Worm (Caenorhabditis elegans) whole organism, late embryonic: ENCODE measurements around the gene R105.1.

Source experiments
- F13H6.1 ChIP-seq: sonication (generic microtip); optimal IDR thresholded peaks from 2 replicates; lab custom pipeline; 2016; ENCODE audit warnings: missing genetic modification characterization, missing compliant biosample characterization
- ceh-14 ChIP-seq: sonication (generic microtip); optimal IDR thresholded peaks from 2 replicates; lab custom pipeline; 2016; ENCODE audit warnings: missing genotype, missing genetic modification characterization, missing compliant biosample characterization
- ceh-19 ChIP-seq: fragments of 200-800 bp; sonication (Bioruptor generic); optimal IDR thresholded peaks from 2 replicates; lab custom pipeline; 2018; ENCODE audit warnings: mild to moderate bottlenecking, missing genetic modification characterization, missing compliant biosample characterization
- che-1 ChIP-seq: sonication (generic microtip); optimal IDR thresholded peaks from 2 replicates; lab custom pipeline; 2016; ENCODE audit warnings: mild to moderate bottlenecking, missing genetic modification characterization, missing compliant biosample characterization
- eyg-1 ChIP-seq: sonication (generic microtip); optimal IDR thresholded peaks from 2 replicates; lab custom pipeline; 2016; ENCODE audit warnings: missing genotype, missing genetic modification characterization, missing compliant biosample characterization
- fkh-10 ChIP-seq: fragments of 150-350 bp; optimal IDR thresholded peaks from 2 replicates; lab custom pipeline; 2014; ENCODE audit warnings: missing biosample characterization, missing genetic modification reagents, missing genetic modification characterization
- hlh-13 ChIP-seq: fragments of 200-800 bp; sonication (Bioruptor generic); optimal IDR thresholded peaks from 2 replicates; lab custom pipeline; 2018; ENCODE audit warnings: mild to moderate bottlenecking, missing genetic modification characterization, missing compliant biosample characterization
- lin-11 ChIP-seq: fragments of 200-800 bp; sonication (Bioruptor generic); optimal IDR thresholded peaks from 2 replicates; lab custom pipeline; 2018; ENCODE audit warnings: mild to moderate bottlenecking, missing genetic modification characterization, missing compliant biosample characterization
- npax-4 ChIP-seq: sonication (generic microtip); optimal IDR thresholded peaks from 2 replicates; lab custom pipeline; 2016; ENCODE audit warnings: missing genetic modification characterization, missing compliant biosample characterization
- pqm-1 ChIP-seq: sonication (generic microtip); optimal IDR thresholded peaks from 2 replicates; lab custom pipeline; 2016; ENCODE audit warnings: missing genetic modification characterization, missing compliant biosample characterization

DNA sequence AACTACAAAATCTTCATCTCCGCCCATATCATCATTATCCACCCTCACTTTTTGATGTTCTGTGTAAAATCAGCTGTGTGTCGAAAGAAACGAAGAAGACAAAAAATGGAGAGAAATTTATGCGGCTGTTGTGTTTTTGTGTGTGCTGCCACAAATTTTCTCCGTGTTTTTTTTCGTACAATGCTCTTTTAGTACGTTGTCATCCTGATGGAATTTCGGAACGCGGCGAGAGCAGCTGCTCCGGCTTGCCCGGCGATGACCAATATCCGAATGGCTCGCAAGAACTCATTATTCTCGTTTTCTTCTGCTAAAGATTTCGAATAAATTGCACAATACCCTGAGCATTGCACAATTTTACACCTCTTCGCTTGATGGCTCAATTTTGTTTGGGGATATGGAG, 5.9 kb downstream of the R105.1 start:
- no peak for TF ChIP-seq F13H6.1 (tag; lab: Kevin White, UChicago)
- TF ChIP-seq che-1 (tag; lab: Kevin White, UChicago) = no peak
- no peak for TF ChIP-seq eyg-1 (tag; lab: Kevin White, UChicago)
- no peak for TF ChIP-seq ceh-14 (tag; lab: Kevin White, UChicago)
- TF ChIP-seq hlh-13 (GFP tag; lab: Kevin White, UChicago) = no peak
- no peak for TF ChIP-seq lin-11 (tag; lab: Kevin White, UChicago)
- TF ChIP-seq fkh-10 (GFP tag; lab: Kevin White, UChicago) = no peak
- no peak for TF ChIP-seq npax-4 (tag; lab: Kevin White, UChicago)
- no peak for TF ChIP-seq ceh-19
- no peak for TF ChIP-seq pqm-1 (tag; lab: Kevin White, UChicago)
